Worm (Caenorhabditis elegans): ENCODE measurements around the gene tgn-38.

tgn-38 gene

DNA sequence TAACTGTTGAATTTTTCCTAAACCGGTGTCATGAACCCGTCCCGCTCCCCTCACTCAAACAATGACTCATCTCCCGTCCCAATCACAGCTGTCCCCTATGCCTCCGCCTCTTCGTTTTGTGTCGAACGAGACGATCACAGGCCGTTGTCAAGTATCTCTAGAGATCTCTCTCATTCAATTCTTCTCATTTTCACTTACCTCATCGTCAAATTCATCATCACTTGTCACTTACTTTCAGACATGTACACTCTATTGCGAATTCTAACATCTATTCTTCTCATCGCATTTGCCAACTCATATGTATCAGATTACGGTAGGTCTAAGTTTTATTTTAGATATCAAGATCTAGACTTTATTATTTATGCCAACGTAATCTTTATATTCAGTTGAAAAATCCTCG lies 28.5 kb upstream of the tgn-38 start, which contains the start of gene K08E4.3:
K08E4.3 (plus strand) TSS at position 235 of the 400 bp plus-strand sequence.
- TF ChIP-seq Y75B8A.6 (GFP tag; IDR thresholded peaks at IDR 0.05), result no peak
- TF ChIP-seq nhr-77 (tag; optimal IDR thresholded peaks at IDR 0.05), result no peak
- no peak for TF ChIP-seq mxl-3 (GFP tag; optimal IDR thresholded peaks at IDR 0.05)
- TF ChIP-seq mes-2 (tag; optimal IDR thresholded peaks at IDR 0.05; ENCODE audit: poor library complexity, severe bottlenecking), result peak; percentile 8

DNA sequence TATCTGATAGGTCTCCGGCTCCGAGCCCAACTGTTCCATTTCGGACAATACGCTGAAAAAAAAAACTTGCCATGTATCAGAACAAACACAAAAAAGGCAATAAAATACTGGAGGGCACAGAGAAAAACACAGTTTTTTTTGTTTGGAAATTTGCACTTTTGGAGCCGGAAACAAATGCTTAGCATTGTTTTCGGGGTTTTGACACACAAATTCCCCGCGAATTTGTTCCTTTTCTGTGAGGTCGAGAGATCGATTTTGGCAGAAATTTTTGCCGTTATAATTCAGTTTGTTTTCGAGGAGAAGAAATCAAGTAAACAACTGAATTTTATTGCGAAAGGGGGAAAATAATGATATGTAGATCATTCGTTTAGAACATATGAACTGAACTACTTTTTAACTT lies 27.6 kb upstream of the tgn-38 start, which contains the start of gene K08E4.2:
K08E4.2 (minus strand) TSS at position 54 of the 400 bp plus-strand sequence.
- TF ChIP-seq Y75B8A.6 (GFP tag; IDR thresholded peaks at IDR 0.05), result no peak
- no peak for TF ChIP-seq nhr-42 (GFP tag; IDR thresholded peaks at IDR 0.05)
- no peak for TF ChIP-seq unc-62 (GFP tag; optimal IDR thresholded peaks at IDR 0.05 in 1 of 2)
- no peak for TF ChIP-seq unc-62 (tag; optimal IDR thresholded peaks at IDR 0.05)
- no peak for TF ChIP-seq ceh-28 (tag; optimal IDR thresholded peaks at IDR 0.05)
- no peak for TF ChIP-seq hlh-30 (tag; optimal IDR thresholded peaks at IDR 0.05; ENCODE audit: insufficient read depth)
- TF ChIP-seq tra-1 (GFP tag; IDR thresholded peaks at IDR 0.05), result no peak
- no peak for TF ChIP-seq egl-27 (tag; optimal IDR thresholded peaks at IDR 0.05)
- TF ChIP-seq nhr-10 (tag; optimal IDR thresholded peaks at IDR 0.05), result no peak
- no peak for TF ChIP-seq daf-19 (GFP tag; conservative IDR thresholded peaks at IDR 0.05)
- no peak for TF ChIP-seq F37D6.2 (tag; optimal IDR thresholded peaks at IDR 0.05)
- no peak for TF ChIP-seq hlh-11 (tag; optimal IDR thresholded peaks at IDR 0.05)
- no peak for TF ChIP-seq dmd-9 (GFP tag; IDR thresholded peaks at IDR 0.05)
- no peak for TF ChIP-seq vab-7 (GFP tag; IDR thresholded peaks at IDR 0.05)
- no peak for TF ChIP-seq nhr-237 (tag; optimal IDR thresholded peaks at IDR 0.05)

DNA sequence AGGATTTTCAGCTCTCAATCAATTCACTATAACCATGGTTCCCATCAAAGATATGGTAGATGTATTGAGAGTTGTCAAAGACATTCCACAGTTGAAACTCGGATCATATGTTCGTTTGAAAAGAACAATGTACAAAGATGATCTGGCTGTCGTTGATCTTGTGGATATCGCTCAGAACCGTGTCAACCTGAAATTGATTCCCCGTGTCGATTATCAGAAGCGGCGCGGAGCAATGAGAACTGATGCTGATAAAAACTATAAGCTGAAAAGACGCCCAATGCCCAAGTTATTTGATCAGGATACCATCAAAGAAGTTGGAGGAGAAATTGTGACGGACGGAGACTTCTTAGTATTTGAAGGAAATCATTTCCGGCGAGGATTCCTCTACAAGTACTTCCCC lies 23.5 kb upstream of the tgn-38 start:
- TF ChIP-seq D1046.2 (GFP tag; IDR thresholded peaks at IDR 0.05) (no peak), rbr-2 (tag; optimal IDR thresholded peaks at IDR 0.05) (no peak), aha-1 (tag) (peak; percentile 96)

DNA sequence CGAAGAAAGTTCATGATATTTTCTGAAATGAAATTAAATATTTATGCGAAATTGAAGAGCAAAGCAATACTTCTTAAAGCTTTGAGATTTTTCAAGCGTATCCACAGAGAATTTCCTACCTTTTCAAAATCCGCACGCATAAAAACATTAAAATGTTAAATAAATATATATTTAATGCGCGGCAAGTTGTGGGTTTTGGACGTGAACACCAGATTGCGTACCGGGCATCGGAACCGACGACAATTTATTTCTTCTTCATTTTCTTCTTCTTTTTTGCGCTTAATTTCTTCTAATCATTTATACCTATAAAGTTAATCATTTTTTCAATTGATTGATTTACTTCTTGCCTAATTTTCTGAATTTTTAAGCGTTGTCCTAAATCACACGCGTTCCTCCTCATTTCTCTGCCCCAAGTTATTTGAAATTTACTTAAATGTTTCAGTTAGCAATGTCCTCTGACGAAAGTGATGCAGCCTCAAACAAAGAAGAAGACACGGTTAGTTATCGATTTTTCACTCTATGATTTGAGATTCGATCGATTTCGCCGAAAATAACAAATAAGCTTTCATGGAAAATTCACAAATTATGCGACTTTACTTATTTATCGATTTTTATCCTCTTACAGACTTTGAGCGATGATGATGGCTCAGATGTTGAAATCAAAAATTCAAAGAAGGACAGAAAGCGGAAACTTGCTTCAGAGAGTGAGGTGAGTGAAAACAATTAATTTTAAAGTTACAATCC lies 22.2 kb upstream of the tgn-38 start, which contains the start of the genes bre-5 and spt-5:
bre-5 (minus strand) TSS at position 167 of the 744 bp plus-strand sequence.
spt-5 (plus strand) TSS at position 443 of the 744 bp plus-strand sequence.
- TF ChIP-seq ceh-28 (tag; optimal IDR thresholded peaks at IDR 0.05) (peak; percentile 59), unc-62 (GFP tag; optimal IDR thresholded peaks at IDR 0.05 in 1 of 2) (peak in 1 of 2 experiments; percentile 8), unc-62 (tag; optimal IDR thresholded peaks at IDR 0.05) (no peak), mes-2 (tag; optimal IDR thresholded peaks at IDR 0.05; ENCODE audit: poor library complexity, severe bottlenecking) (peak; percentile 65), lsy-2 (tag; optimal IDR thresholded peaks at IDR 0.05) (peak in 1 of 2 experiments; percentile 56), dpl-1 (GFP tag; optimal IDR thresholded peaks at IDR 0.05) (peak; percentile 29), hlh-30 (tag; optimal IDR thresholded peaks at IDR 0.05; ENCODE audit: insufficient read depth) (peak; percentile 6), saeg-2 (GFP tag; IDR thresholded peaks at IDR 0.05) (no peak), egl-43 (GFP tag; IDR thresholded peaks at IDR 0.05) (no peak), daf-12 (tag; optimal IDR thresholded peaks at IDR 0.05) (no peak)

DNA sequence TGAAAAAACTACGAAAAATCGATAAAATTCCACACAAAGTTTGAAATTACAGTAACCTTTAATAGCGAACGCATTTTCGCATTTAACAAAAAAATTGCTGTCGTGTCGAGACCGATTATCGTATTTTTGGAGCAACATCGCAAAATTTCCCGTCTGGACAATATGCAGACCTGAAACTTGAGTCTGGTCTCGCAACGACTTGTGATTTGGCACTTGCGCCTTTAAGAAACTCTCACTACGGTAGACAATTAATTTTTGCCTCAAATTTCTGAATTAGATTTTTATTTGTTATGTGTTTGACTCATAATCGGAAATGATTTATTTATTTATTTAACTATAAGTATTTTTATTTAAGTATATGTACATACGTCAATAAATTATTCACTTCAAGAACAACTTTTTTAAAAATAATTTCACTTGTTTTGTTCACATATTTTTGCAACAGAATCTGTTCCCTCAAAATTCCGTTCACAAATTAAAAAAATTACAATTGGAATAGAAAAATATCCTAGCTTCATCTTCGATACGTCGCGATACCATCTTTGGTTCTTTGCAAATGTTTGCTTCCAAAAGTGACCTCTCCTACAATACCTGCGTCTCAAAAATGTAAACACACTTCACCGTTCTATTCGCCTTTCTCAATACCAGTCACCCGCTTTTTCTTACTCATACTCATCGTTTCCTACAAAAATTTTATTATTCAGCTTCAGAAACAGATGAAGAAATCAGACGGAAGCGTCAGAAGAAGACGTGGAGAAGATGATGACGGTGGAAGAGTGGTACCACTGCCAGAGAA lies 18.8 kb upstream of the tgn-38 start, which contains the start of gene T12G3.4:
T12G3.4 (plus strand) TSS at position 705 of the 796 bp plus-strand sequence.
- TF ChIP-seq egl-27 (tag; optimal IDR thresholded peaks at IDR 0.05), result no peak
- TF ChIP-seq pha-4 (GFP tag; IDR thresholded peaks at IDR 0.05), result no peak
- TF ChIP-seq pha-4 (tag; optimal IDR thresholded peaks at IDR 0.05), result peak; percentile 68
